Fruit fly (Drosophila melanogaster): ENCODE data around the gene LysX.

Gene LysX

dm6 chr3L:1152540-1153348 lies 42.4 kb downstream of the LysX start:
- no peak for TF ChIP-seq grn (GFP tag; optimal IDR thresholded peaks at IDR 0.05)
- no peak for TF ChIP-seq bsh (GFP tag; optimal IDR thresholded peaks at IDR 0.05)
- TF ChIP-seq CG8924 (tag; optimal IDR thresholded peaks at IDR 0.05): no peak
- TF ChIP-seq abd-A (tag; optimal IDR thresholded peaks at IDR 0.05): peak; percentile 94
- peak; percentile 72 for TF ChIP-seq vvl (GFP tag; IDR thresholded peaks at IDR 0.05)
- no peak for TF ChIP-seq CG12942 (GFP tag; optimal IDR thresholded peaks at IDR 0.05)
- TF ChIP-seq CG8944 (GFP tag; optimal IDR thresholded peaks at IDR 0.05): no peak
- TF ChIP-seq D19A (tag; optimal IDR thresholded peaks at IDR 0.05): no peak
- peak; percentile 81 for TF ChIP-seq Med (GFP tag)
- TF ChIP-seq Tbp (GFP tag; optimal IDR thresholded peaks at IDR 0.05): no peak
- peak; percentile 15; the same call in 1 of the 3 replicates for TF ChIP-seq CG11456 (GFP tag; IDR thresholded peaks at IDR 0.05)
- no peak for TF ChIP-seq CG14860 (GFP tag; IDR thresholded peaks at IDR 0.05; ENCODE audit: partially characterized antibody)
- TF ChIP-seq tll (GFP tag; optimal IDR thresholded peaks at IDR 0.05): no peak
- no peak for TF ChIP-seq CG16863 (GFP tag; optimal IDR thresholded peaks at IDR 0.05)
- TF ChIP-seq cg (GFP tag; optimal IDR thresholded peaks at IDR 0.05): no peak
- TF ChIP-seq HLHmδ (GFP tag; optimal IDR thresholded peaks at IDR 0.05): no peak
- TF ChIP-seq prd (optimal IDR thresholded peaks at IDR 0.05): no peak
- TF ChIP-seq prd (GFP tag; IDR thresholded peaks at IDR 0.05): peak; percentile 46; the same call in 1 of the 3 replicates
- no peak for TF ChIP-seq run (tag; optimal IDR thresholded peaks at IDR 0.05)
- TF ChIP-seq Hr51 (GFP tag; optimal IDR thresholded peaks at IDR 0.05): no peak
- no peak for TF ChIP-seq Ets97D (GFP tag; optimal IDR thresholded peaks at IDR 0.05)
- TF ChIP-seq pzg (GFP tag; optimal IDR thresholded peaks at IDR 0.05): no peak
- no peak for TF ChIP-seq twi (tag; optimal IDR thresholded peaks at IDR 0.05)
- TF ChIP-seq Lim3 (GFP tag; IDR thresholded peaks at IDR 0.05): no peak
- TF ChIP-seq CG2678 (tag; optimal IDR thresholded peaks at IDR 0.05): peak; percentile 2
- no peak for TF ChIP-seq HmgZ (tag; optimal IDR thresholded peaks at IDR 0.05)
- no peak for TF ChIP-seq fd3F (GFP tag; optimal IDR thresholded peaks at IDR 0.05)
- peak; percentile 30 for TF ChIP-seq Xbp1 (GFP tag; optimal IDR thresholded peaks at IDR 0.05)
- TF ChIP-seq ase (GFP tag; IDR thresholded peaks at IDR 0.05): no peak
- peak; percentile 26 for TF ChIP-seq bcd (GFP tag; optimal IDR thresholded peaks at IDR 0.05)
- no peak for TF ChIP-seq CG33557 (GFP tag; optimal IDR thresholded peaks at IDR 0.05)
- TF ChIP-seq CG7556 (GFP tag; optimal IDR thresholded peaks at IDR 0.05): no peak
- peak; percentile 85 for TF ChIP-seq CG8281 (tag; optimal IDR thresholded peaks at IDR 0.05)
- TF ChIP-seq Ssrp (tag; optimal IDR thresholded peaks at IDR 0.05): no peak
- no peak for TF ChIP-seq ac (GFP tag; optimal IDR thresholded peaks at IDR 0.05)
- no peak for TF ChIP-seq Dll (GFP tag; IDR thresholded peaks at IDR 0.05; ENCODE audit: partially characterized antibody)
- peak; percentile 33; the same call in 1 of the 2 replicates for TF ChIP-seq E2f1 (GFP tag; IDR thresholded peaks at IDR 0.05)
- TF ChIP-seq ara (GFP tag; IDR thresholded peaks at IDR 0.05): no peak
- TF ChIP-seq hb (GFP tag; IDR thresholded peaks at IDR 0.05; ENCODE audit: partially characterized antibody): no peak
- peak; percentile 52; the same call in 1 of the 3 replicates for TF ChIP-seq dysf (GFP tag; IDR thresholded peaks at IDR 0.05)
- TF ChIP-seq rib (GFP tag; IDR thresholded peaks at IDR 0.05): no peak
- TF ChIP-seq lov (optimal IDR thresholded peaks at IDR 0.05): no peak
- 0 out of 3 replicates have a peak, but pooled peaks have one; percentile 57 for TF ChIP-seq lov (GFP tag; IDR thresholded peaks at IDR 0.05)
- peak; percentile 88 for TF ChIP-seq D19B (GFP tag; optimal IDR thresholded peaks at IDR 0.05)
- TF ChIP-seq Vsx1 (GFP tag; optimal IDR thresholded peaks at IDR 0.05): peak; percentile 25
- 0 out of 2 replicates have a peak, but pooled peaks have one; percentile 9 for TF ChIP-seq CG43689 (GFP tag; IDR thresholded peaks at IDR 0.05)
- TF ChIP-seq CG12744 (GFP tag; optimal IDR thresholded peaks at IDR 0.05): no peak
- peak; percentile 35 for TF ChIP-seq lilli (GFP tag; optimal IDR thresholded peaks at IDR 0.05)
- TF ChIP-seq Mes4 (GFP tag; optimal IDR thresholded peaks at IDR 0.05): no peak
